ENCODE assay signal across 4 worm cellular contexts in the genomic region with DNA sequence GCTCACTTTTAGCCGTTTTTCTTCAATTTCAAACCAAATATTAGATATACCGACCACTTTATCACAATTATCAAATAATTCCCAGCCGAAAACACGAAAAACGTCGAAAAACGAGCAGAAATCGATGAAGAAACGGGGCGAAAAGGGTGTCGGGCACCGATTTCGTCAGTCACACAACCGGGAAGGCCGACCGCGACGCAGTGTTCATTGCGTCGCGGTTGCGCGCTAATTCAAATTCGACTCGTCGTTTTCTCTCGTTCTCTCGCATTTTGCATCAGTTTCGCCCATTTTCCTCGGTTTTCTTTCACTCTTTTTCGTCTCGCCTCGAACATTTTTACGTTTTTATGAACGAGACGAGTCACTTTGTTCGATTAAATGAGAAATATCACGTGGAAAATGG.
TF ChIP-seq lines count a peak whose summit lies in the region.

No protein-coding gene starts in this region.

TF ChIP-seq in whole organism, L2 larva, 48 proteins besides CTCF, POLR2A, EP300 and RAD21 (continued from another document):
- peak; percentile 89 for TF ChIP-seq unc-55 (GFP tag; optimal IDR thresholded peaks at IDR 0.05; lab: Kevin White, UChicago)
- TF ChIP-seq nhr-21 (tag; optimal IDR thresholded peaks at IDR 0.05; lab: Kevin White, UChicago), result peak; percentile 44
- TF ChIP-seq sma-3 (GFP tag; optimal IDR thresholded peaks at IDR 0.05; lab: Kevin White, UChicago), result peak; percentile 54
- peak; percentile 23 for TF ChIP-seq snpc-4 (tag; optimal IDR thresholded peaks at IDR 0.05; lab: Kevin White, UChicago)
- peak; percentile 53 for TF ChIP-seq ama-1 (optimal IDR thresholded peaks at IDR 0.05; lab: Kevin White, UChicago)
- TF ChIP-seq crh-2 (tag; optimal IDR thresholded peaks at IDR 0.05; lab: Kevin White, UChicago), result peak; percentile 61
- no peak for TF ChIP-seq dmd-4 (tag; optimal IDR thresholded peaks at IDR 0.05; lab: Kevin White, UChicago)
- TF ChIP-seq ztf-11 (tag; optimal IDR thresholded peaks at IDR 0.05; lab: Kevin White, UChicago), result no peak
- no peak for TF ChIP-seq elt-3 (tag; optimal IDR thresholded peaks at IDR 0.05; lab: Kevin White, UChicago)
- TF ChIP-seq nhr-11 (tag; optimal IDR thresholded peaks at IDR 0.05; lab: Kevin White, UChicago), result no peak
- TF ChIP-seq nhr-237 (tag; optimal IDR thresholded peaks at IDR 0.05; lab: Kevin White, UChicago), result no peak
- peak; percentile 77 for TF ChIP-seq gmeb-1 (tag; optimal IDR thresholded peaks at IDR 0.05; lab: Kevin White, UChicago)
- no peak for TF ChIP-seq mbf-1 (tag; optimal IDR thresholded peaks at IDR 0.05; lab: Kevin White, UChicago)
- peak; percentile 21 for TF ChIP-seq blmp-1 (tag; optimal IDR thresholded peaks at IDR 0.05; lab: Kevin White, UChicago; ENCODE audit: insufficient read depth)
- TF ChIP-seq unc-62 (GFP tag; optimal IDR thresholded peaks at IDR 0.05; lab: Kevin White, UChicago), result no peak
- no peak for TF ChIP-seq sem-4 (tag; optimal IDR thresholded peaks at IDR 0.05; lab: Kevin White, UChicago)
- peak; percentile 89 for TF ChIP-seq C34F6.9 (tag; optimal IDR thresholded peaks at IDR 0.05; lab: Kevin White, UChicago)
- no peak for TF ChIP-seq nhr-6 (tag; optimal IDR thresholded peaks at IDR 0.05; lab: Kevin White, UChicago)
- TF ChIP-seq mab-5 (tag; optimal IDR thresholded peaks at IDR 0.05; lab: Kevin White, UChicago), result peak; percentile 7
- TF ChIP-seq nhr-12 (tag; optimal IDR thresholded peaks at IDR 0.05; lab: Kevin White, UChicago), result no peak
- TF ChIP-seq nhr-10 (tag; optimal IDR thresholded peaks at IDR 0.05; lab: Kevin White, UChicago), result no peak
- TF ChIP-seq R02D3.7 (tag; optimal IDR thresholded peaks at IDR 0.05; lab: Kevin White, UChicago), result no peak
- peak; percentile 68 for TF ChIP-seq lin-11 (tag; optimal IDR thresholded peaks at IDR 0.05; lab: Kevin White, UChicago)
- TF ChIP-seq alr-1 (tag; optimal IDR thresholded peaks at IDR 0.05; lab: Kevin White, UChicago), result no peak
- no peak for TF ChIP-seq peb-1 (tag; optimal IDR thresholded peaks at IDR 0.05; lab: Kevin White, UChicago)
- TF ChIP-seq mdl-1 (tag; optimal IDR thresholded peaks at IDR 0.05; lab: Kevin White, UChicago), result peak in 1 of 2 experiments; percentile 37

TF ChIP-seq in whole organism, L4 larva, 104 proteins besides CTCF, POLR2A, EP300 and RAD21 (continued from another document and continues in another):
- TF ChIP-seq unc-130 (GFP tag; optimal IDR thresholded peaks at IDR 0.05; lab: Kevin White, UChicago) (no peak), set-16 (GFP tag; IDR thresholded peaks at IDR 0.05; lab: Robert Waterston, UW) (peak; percentile 47; the same call in 1 of the 2 replicates), Y105C5A.15 (GFP tag; IDR thresholded peaks at IDR 0.05; lab: Robert Waterston, UW) (no peak), arid-1 (GFP tag; conservative IDR thresholded peaks at IDR 0.05; lab: Robert Waterston, UW) (no peak), nhr-42 (GFP tag; IDR thresholded peaks at IDR 0.05; lab: Robert Waterston, UW) (no peak), snpc-1.2 (GFP tag; IDR thresholded peaks at IDR 0.05; lab: Robert Waterston, UW) (no peak), hif-1 (tag; optimal IDR thresholded peaks at IDR 0.05; lab: Kevin White, UChicago) (peak in 1 of 2 experiments; percentile 63), mdl-1 (tag; optimal IDR thresholded peaks at IDR 0.05; lab: Kevin White, UChicago) (peak in 1 of 2 experiments; percentile 82), nhr-25 (tag; optimal IDR thresholded peaks at IDR 0.05; lab: Kevin White, UChicago; ENCODE audit: borderline replicate concordance, insufficient read depth) (no peak), F10B5.3 (tag; optimal IDR thresholded peaks at IDR 0.05; lab: Kevin White, UChicago) (no peak), snpc-4 (tag; optimal IDR thresholded peaks at IDR 0.05; lab: Kevin White, UChicago) (no peak), mxl-3 (GFP tag; optimal IDR thresholded peaks at IDR 0.05; lab: Kevin White, UChicago) (peak; percentile 29), daf-19 (GFP tag; conservative IDR thresholded peaks at IDR 0.05; lab: Robert Waterston, UW) (no peak), ceh-62 (tag; optimal IDR thresholded peaks at IDR 0.05; lab: Kevin White, UChicago) (no peak), T20F7.1 (GFP tag; optimal IDR thresholded peaks at IDR 0.05; lab: Kevin White, UChicago) (peak; percentile 16), zip-2 (tag; optimal IDR thresholded peaks at IDR 0.05; lab: Kevin White, UChicago) (no peak), attf-4 (tag; optimal IDR thresholded peaks at IDR 0.05; lab: Kevin White, UChicago) (no peak), ceh-28 (tag; optimal IDR thresholded peaks at IDR 0.05; lab: Kevin White, UChicago) (no peak), mxl-2 (GFP tag; conservative IDR thresholded peaks at IDR 0.05; lab: Robert Waterston, UW) (no peak), nhr-41 (GFP tag; IDR thresholded peaks at IDR 0.05; lab: Robert Waterston, UW) (no peak), sdz-12 (GFP tag; optimal IDR thresholded peaks at IDR 0.05; lab: Kevin White, UChicago) (no peak), F26F4.8 (GFP tag; conservative IDR thresholded peaks at IDR 0.05; lab: Robert Waterston, UW) (no peak), vab-7 (GFP tag; IDR thresholded peaks at IDR 0.05; lab: Robert Waterston, UW) (no peak), ZK546.5 (tag; optimal IDR thresholded peaks at IDR 0.05; lab: Kevin White, UChicago) (no peak), lin-29 (GFP tag; IDR thresholded peaks at IDR 0.05; lab: Robert Waterston, UW) (no peak), ceh-32 (tag; optimal IDR thresholded peaks at IDR 0.05; lab: Kevin White, UChicago; ENCODE audit: poor library complexity) (no peak), lsy-2 (tag; optimal IDR thresholded peaks at IDR 0.05; lab: Kevin White, UChicago) (peak in 1 of 2 experiments; percentile 89), T26A8.4 (GFP tag; IDR thresholded peaks at IDR 0.05; lab: Robert Waterston, UW) (0 out of 2 replicates have a peak, but pooled peaks have one; percentile 42), lim-7 (GFP tag; IDR thresholded peaks at IDR 0.05; lab: Robert Waterston, UW) (no peak), dmd-9 (GFP tag; IDR thresholded peaks at IDR 0.05; lab: Robert Waterston, UW) (no peak), mdt-29 (GFP tag; IDR thresholded peaks at IDR 0.05; lab: Robert Waterston, UW) (0 out of 2 replicates have a peak, but pooled peaks have one; percentile 15), hlh-30 (tag; optimal IDR thresholded peaks at IDR 0.05; lab: Kevin White, UChicago; ENCODE audit: insufficient read depth) (peak; percentile 83), nhr-237 (tag; optimal IDR thresholded peaks at IDR 0.05; lab: Kevin White, UChicago) (no peak), nhr-76 (tag; optimal IDR thresholded peaks at IDR 0.05; lab: Kevin White, UChicago) (no peak), ztf-11 (tag; optimal IDR thresholded peaks at IDR 0.05; lab: Kevin White, UChicago) (no peak)

TF ChIP-seq in whole organism, late embryonic, 69 proteins besides CTCF, POLR2A, EP300 and RAD21 (continued from another document):
- TF ChIP-seq unc-86 (tag; optimal IDR thresholded peaks at IDR 0.05; lab: Kevin White, UChicago) (no peak), ceh-9 (tag; optimal IDR thresholded peaks at IDR 0.05; lab: Kevin White, UChicago) (no peak), tbx-2 (tag; optimal IDR thresholded peaks at IDR 0.05; lab: Kevin White, UChicago) (peak; percentile 57), eyg-1 (tag; optimal IDR thresholded peaks at IDR 0.05; lab: Kevin White, UChicago) (peak; percentile 7), ceh-34 (tag; optimal IDR thresholded peaks at IDR 0.05; lab: Kevin White, UChicago) (peak; percentile 34), ahr-1 (tag; optimal IDR thresholded peaks at IDR 0.05; lab: Kevin White, UChicago) (no peak), hlh-15 (tag; optimal IDR thresholded peaks at IDR 0.05; lab: Kevin White, UChicago) (no peak), hlh-6 (tag; optimal IDR thresholded peaks at IDR 0.05; lab: Kevin White, UChicago) (no peak), pax-1 (tag; optimal IDR thresholded peaks at IDR 0.05; lab: Kevin White, UChicago) (no peak), Y22D7AL.16 (tag; optimal IDR thresholded peaks at IDR 0.05; lab: Kevin White, UChicago) (no peak), sox-4 (tag; optimal IDR thresholded peaks at IDR 0.05; lab: Kevin White, UChicago) (no peak), pat-9 (tag; optimal IDR thresholded peaks at IDR 0.05; lab: Kevin White, UChicago) (no peak), lim-6 (tag; optimal IDR thresholded peaks at IDR 0.05; lab: Kevin White, UChicago) (no peak), ceh-31 (tag; optimal IDR thresholded peaks at IDR 0.05; lab: Kevin White, UChicago) (peak; percentile 72), nfya-1 (tag; optimal IDR thresholded peaks at IDR 0.05; lab: Kevin White, UChicago) (peak; percentile 63), gmeb-2 (tag; optimal IDR thresholded peaks at IDR 0.05; lab: Kevin White, UChicago) (no peak), zip-5 (tag; optimal IDR thresholded peaks at IDR 0.05; lab: Kevin White, UChicago) (no peak), ceh-48 (tag; optimal IDR thresholded peaks at IDR 0.05; lab: Kevin White, UChicago) (peak; percentile 69), mec-3 (tag; optimal IDR thresholded peaks at IDR 0.05; lab: Kevin White, UChicago; ENCODE audit: borderline replicate concordance) (no peak), ztf-16 (tag; optimal IDR thresholded peaks at IDR 0.05; lab: Kevin White, UChicago) (no peak), rnt-1 (tag; optimal IDR thresholded peaks at IDR 0.05; lab: Kevin White, UChicago) (peak; percentile 51), ceh-14 (tag; optimal IDR thresholded peaks at IDR 0.05; lab: Kevin White, UChicago) (no peak), K09A11.1 (tag; optimal IDR thresholded peaks at IDR 0.05; lab: Kevin White, UChicago; ENCODE audit: insufficient read depth) (no peak), ceh-18 (tag; optimal IDR thresholded peaks at IDR 0.05; lab: Kevin White, UChicago) (peak; percentile 19), unc-55 (GFP tag; optimal IDR thresholded peaks at IDR 0.05; lab: Kevin White, UChicago) (no peak), elt-2 (tag; optimal IDR thresholded peaks at IDR 0.05; lab: Kevin White, UChicago) (no peak), unc-42 (tag; optimal IDR thresholded peaks at IDR 0.05; lab: Kevin White, UChicago) (peak; percentile 55), tbx-7 (tag; optimal IDR thresholded peaks at IDR 0.05; lab: Kevin White, UChicago) (no peak)

TF ChIP-seq in whole organism, mixed stage, embryonic, 35 proteins besides CTCF, POLR2A, EP300 and RAD21 (continued from another document):
- TF ChIP-seq hlh-1 (tag; optimal IDR thresholded peaks at IDR 0.05; lab: Kevin White, UChicago), result peak; percentile 43
- peak; percentile 16 for TF ChIP-seq unc-120 (tag; optimal IDR thresholded peaks at IDR 0.05; lab: Kevin White, UChicago; ENCODE audit: poor library complexity, severe bottlenecking)
- peak; percentile 27 for TF ChIP-seq mls-2 (tag; optimal IDR thresholded peaks at IDR 0.05; lab: Kevin White, UChicago)
- TF ChIP-seq nhr-76 (tag; optimal IDR thresholded peaks at IDR 0.05; lab: Kevin White, UChicago), result no peak
- TF ChIP-seq ceh-83 (GFP tag; optimal IDR thresholded peaks at IDR 0.05; lab: Kevin White, UChicago), result peak; percentile 27
- TF ChIP-seq blmp-1 (tag; optimal IDR thresholded peaks at IDR 0.05; lab: Kevin White, UChicago), result no peak
- TF ChIP-seq unc-62 (GFP tag; optimal IDR thresholded peaks at IDR 0.05; lab: Kevin White, UChicago), result no peak
